Worm (Caenorhabditis elegans): Measurements from ENCODE around the gene nsph-1.1.

The nsph-1.1 gene

ce11 chrII:8812346-8812745, 45.8 kb downstream of the nsph-1.1 start:
- TF ChIP-seq dao-5 (tag; optimal IDR thresholded peaks at IDR 0.05) = no peak
- TF ChIP-seq W03F9.2 (tag; optimal IDR thresholded peaks at IDR 0.05) = no peak
- TF ChIP-seq him-1 (tag; optimal IDR thresholded peaks at IDR 0.05) = no peak

- TF ChIP-seq him-1 (tag; optimal IDR thresholded peaks at IDR 0.05) (no peak), W03F9.2 (tag; optimal IDR thresholded peaks at IDR 0.05) (no peak), dao-5 (tag; optimal IDR thresholded peaks at IDR 0.05) (no peak)
Observed at ce11 chrII:8813659-8814058, 47.1 kb downstream of the nsph-1.1 start.

- TF ChIP-seq him-1 (tag; optimal IDR thresholded peaks at IDR 0.05) (no peak), W03F9.2 (tag; optimal IDR thresholded peaks at IDR 0.05) (no peak), dao-5 (tag; optimal IDR thresholded peaks at IDR 0.05) (no peak)
Observed at ce11 chrII:8814231-8814630, 47.7 kb downstream of the nsph-1.1 start.

ce11 chrII:8817225-8817624, 50.6 kb downstream of the nsph-1.1 start:
- TF ChIP-seq dao-5 (tag; optimal IDR thresholded peaks at IDR 0.05) = no peak
- no peak for TF ChIP-seq W03F9.2 (tag; optimal IDR thresholded peaks at IDR 0.05)
- no peak for TF ChIP-seq him-1 (tag; optimal IDR thresholded peaks at IDR 0.05)

- TF ChIP-seq W03F9.2 (tag; optimal IDR thresholded peaks at IDR 0.05) = no peak
Observed at ce11 chrII:8818257-8818656, 51.7 kb downstream of the nsph-1.1 start.

Measured in whole organism, L4/young adult.